Fruit fly (Drosophila melanogaster) whole organism, prepupa: Measurements from ENCODE around the gene Larp7.

Experiments used
- CG8119 ChIP-seq: fragments of 200-800 bp; sonication (Bioruptor generic); IDR thresholded peaks from 3 replicates; pipeline ENCODE4 v1.3.6; 2022; ENCODE audit warnings: missing biosample characterization, missing genetic modification characterization
- Gug ChIP-seq: fragments of 200-800 bp; sonication (Bioruptor generic); IDR thresholded peaks from 2 replicates; pipeline ENCODE4 v1.3.6; 2022; ENCODE audit warnings: missing biosample characterization, missing genetic modification characterization
- Lpt ChIP-seq: fragments of 200-800 bp; sonication (Bioruptor generic); optimal IDR thresholded peaks from 3 replicates; lab custom pipeline; 2016; ENCODE audit warnings: missing biosample characterization, missing genetic modification characterization
- Sox102F ChIP-seq: fragments of 200-800 bp; sonication (Bioruptor generic); optimal IDR thresholded peaks from 2 replicates; lab custom pipeline; 2016; ENCODE audit warnings: missing biosample characterization, mild to moderate bottlenecking, missing genetic modification characterization

- no peak for TF ChIP-seq Gug (GFP tag; lab: Robert Waterston, UW)
- no peak for TF ChIP-seq Sox102F
- no peak for TF ChIP-seq Lpt (GFP tag; lab: Kevin White, UChicago)
- no peak for TF ChIP-seq CG8119 (GFP tag; lab: Robert Waterston, UW)
Measured at dm6 chrX:9195311-9195710, 48.3 kb upstream of the Larp7 start.
